Fruit fly (Drosophila melanogaster): Measurements from ENCODE around the gene CG10383.

CG10383 gene

dm6 chr2L:18693877-18694723 lies 1.3 kb downstream of the CG10383 start:
- no peak for TF ChIP-seq GATAd (GFP tag; optimal IDR thresholded peaks at IDR 0.05)
- TF ChIP-seq rgr (GFP tag; optimal IDR thresholded peaks at IDR 0.05): peak; percentile 61
- no peak for TF ChIP-seq Mio (GFP tag; optimal IDR thresholded peaks at IDR 0.05)
- TF ChIP-seq usp (GFP tag; optimal IDR thresholded peaks at IDR 0.05): no peak
- no peak for TF ChIP-seq HLH106 (tag; optimal IDR thresholded peaks at IDR 0.05)
- peak; percentile 57 for TF ChIP-seq woc (GFP tag; optimal IDR thresholded peaks at IDR 0.05)
- no peak for TF ChIP-seq jim (GFP tag; optimal IDR thresholded peaks at IDR 0.05)
- no peak for TF ChIP-seq Dif (GFP tag; optimal IDR thresholded peaks at IDR 0.05; ENCODE audit: partially characterized antibody)
- no peak for TF ChIP-seq Abd-B (GFP tag; optimal IDR thresholded peaks at IDR 0.05)
- TF ChIP-seq Myc (optimal IDR thresholded peaks at IDR 0.05): no peak
- no peak for TF ChIP-seq dmrt93B (GFP tag; optimal IDR thresholded peaks at IDR 0.05)
- TF ChIP-seq Hnf4 (GFP tag; optimal IDR thresholded peaks at IDR 0.05): no peak
- TF ChIP-seq br (GFP tag; optimal IDR thresholded peaks at IDR 0.05): peak; percentile 70
- TF ChIP-seq tai (GFP tag; optimal IDR thresholded peaks at IDR 0.05): no peak
- no peak for TF ChIP-seq Dfd (GFP tag; optimal IDR thresholded peaks at IDR 0.05)
- TF ChIP-seq Vsx2 (GFP tag; optimal IDR thresholded peaks at IDR 0.05; ENCODE audit: partially characterized antibody): no peak
- TF ChIP-seq ey (GFP tag; optimal IDR thresholded peaks at IDR 0.05): peak; percentile 32
- TF ChIP-seq fru (GFP tag; optimal IDR thresholded peaks at IDR 0.05): peak; percentile 45
- TF ChIP-seq pan (optimal IDR thresholded peaks at IDR 0.05): no peak
- no peak for TF ChIP-seq sage (GFP tag; optimal IDR thresholded peaks at IDR 0.05)
- peak; percentile 59 for TF ChIP-seq OdsH (GFP tag; optimal IDR thresholded peaks at IDR 0.05)
- no peak for TF ChIP-seq CG32264 (GFP tag; optimal IDR thresholded peaks at IDR 0.05)
- no peak for TF ChIP-seq Hr78 (GFP tag; optimal IDR thresholded peaks at IDR 0.05)
- TF ChIP-seq brk (GFP tag; optimal IDR thresholded peaks at IDR 0.05): no peak
- no peak for TF ChIP-seq dl (GFP tag; optimal IDR thresholded peaks at IDR 0.05; ENCODE audit: insufficient read depth in 1 of 2, partially characterized antibody in 2 of 2)
- TF ChIP-seq Jra (GFP tag; optimal IDR thresholded peaks at IDR 0.05): no peak
- TF ChIP-seq Sp1 (GFP tag; optimal IDR thresholded peaks at IDR 0.05): peak; percentile 14
- TF ChIP-seq sv (GFP tag; optimal IDR thresholded peaks at IDR 0.05): no peak
- no peak for TF ChIP-seq Rel (GFP tag; optimal IDR thresholded peaks at IDR 0.05)
- peak; percentile 6 for TF ChIP-seq Rel (tag; optimal IDR thresholded peaks at IDR 0.05)
- no peak for TF ChIP-seq dsf (GFP tag; optimal IDR thresholded peaks at IDR 0.05; ENCODE audit: borderline replicate concordance)
- peak in 1 of 2 experiments; percentile 66 for TF ChIP-seq foxo (GFP tag; optimal IDR thresholded peaks at IDR 0.05)
- TF ChIP-seq lola (GFP tag; optimal IDR thresholded peaks at IDR 0.05): no peak
- no peak for TF ChIP-seq N (GFP tag; optimal IDR thresholded peaks at IDR 0.05)
- no peak for TF ChIP-seq CrebA (GFP tag; optimal IDR thresholded peaks at IDR 0.05; ENCODE audit: borderline replicate concordance)
- TF ChIP-seq h (GFP tag; optimal IDR thresholded peaks at IDR 0.05): peak; percentile 57
- peak; percentile 63 for TF ChIP-seq Hr83 (GFP tag; optimal IDR thresholded peaks at IDR 0.05; ENCODE audit: poor library complexity, severe bottlenecking)
- peak; percentile 79 for TF ChIP-seq psq (GFP tag; optimal IDR thresholded peaks at IDR 0.05)
- no peak for TF ChIP-seq CG9705 (GFP tag; optimal IDR thresholded peaks at IDR 0.05)

dm6 chr2L:18689376-18689775 lies 6.0 kb downstream of the CG10383 start, which contains the start of gene CG10336:
CG10336 (plus strand) TSS chr2L:18689528.
- TF ChIP-seq Rel (GFP tag; optimal IDR thresholded peaks at IDR 0.05) (no peak), Rel (tag; optimal IDR thresholded peaks at IDR 0.05) (peak; percentile 19), sage (GFP tag; optimal IDR thresholded peaks at IDR 0.05) (no peak)
